Worm (Caenorhabditis elegans) whole organism, L1 larva: ENCODE measurements around the gene nid-1.
A peak's percentile ranks its signal among the peaks of the same experiment; 100 is the strongest.

ENCODE experiments used
- C16A3.4 ChIP-seq: fragments of 150-350 bp; optimal IDR thresholded peaks from 2 replicates; lab custom pipeline; 2014; ENCODE audit warnings: missing biosample characterization, missing genetic modification characterization
- C34B4.2 ChIP-seq: sonication (generic microtip); optimal IDR thresholded peaks from 2 replicates; lab custom pipeline; 2017; ENCODE audit warnings: mild to moderate bottlenecking, missing genetic modification characterization, missing compliant biosample characterization
- Y116A8C.19 ChIP-seq: sonication (generic microtip); optimal IDR thresholded peaks from 2 replicates; lab custom pipeline; 2016; ENCODE audit warnings: missing compliant biosample characterization, missing genetic modification characterization, borderline replicate concordance
- alr-1 ChIP-seq: fragments of 200-800 bp; sonication (Bioruptor generic); optimal IDR thresholded peaks from 2 replicates; lab custom pipeline; 2018; ENCODE audit warnings: borderline replicate concordance, mild to moderate bottlenecking, missing genetic modification characterization, missing compliant biosample characterization
- aly-2 ChIP-seq: fragments of 150-350 bp; optimal IDR thresholded peaks from 2 replicates; lab custom pipeline; 2014; ENCODE audit warnings: missing biosample characterization, missing genetic modification characterization
- ama-1 ChIP-seq: fragments of 150-350 bp; optimal IDR thresholded peaks from 2 replicates; lab custom pipeline; 2014
- blmp-1 ChIP-seq: fragments of 150-350 bp; optimal IDR thresholded peaks from 2 replicates; lab custom pipeline; 2014; ENCODE audit warnings: missing biosample characterization, missing genetic modification characterization
- ceh-63 ChIP-seq: fragments of 200-800 bp; sonication (Bioruptor generic); optimal IDR thresholded peaks from 2 replicates; lab custom pipeline; 2018; ENCODE audit warnings: mild to moderate bottlenecking, missing genetic modification characterization, missing compliant biosample characterization
- ceh-82 ChIP-seq, 3 experiments: fragments of 150-350 bp in 1 of 3; sonication (generic microtip) in 2 of 3; optimal IDR thresholded peaks; 2 replicates each; lab custom pipeline; 2014 to 2017; ENCODE audit warnings: missing biosample characterization in 3 of 3, missing genetic modification characterization in 3 of 3
- ces-1 ChIP-seq: fragments of 150-350 bp; optimal IDR thresholded peaks from 2 replicates; lab custom pipeline; 2014; ENCODE audit warnings: missing biosample characterization, missing genetic modification reagents, missing genetic modification characterization
- dpl-1 ChIP-seq, 3 experiments: fragments of 150-350 bp in 2 of 3; sonication (generic microtip) in 1 of 3; optimal IDR thresholded peaks; 2 replicates each; lab custom pipeline; 2014 to 2017; ENCODE audit warnings: missing biosample characterization in 3 of 3, missing genetic modification characterization in 3 of 3, missing genetic modification reagents in 3 of 3
- efl-1 ChIP-seq, 4 experiments: fragments of 150-350 bp; optimal IDR thresholded peaks in 3 of 4; peaks in 1 of 4; 1 replicate in 1 of 4; 2 replicates in 3 of 4; lab custom pipeline; 2014; ENCODE audit warnings: missing biosample characterization in 2 of 4, missing genetic modification characterization in 2 of 4, missing genetic modification reagents in 2 of 4
- efl-3 ChIP-seq: fragments of 200-800 bp; sonication (Bioruptor generic); optimal IDR thresholded peaks from 2 replicates; lab custom pipeline; 2018; ENCODE audit warnings: mild to moderate bottlenecking, missing genetic modification characterization, missing compliant biosample characterization
- elt-2 ChIP-seq: sonication (generic microtip); optimal IDR thresholded peaks from 2 replicates; lab custom pipeline; 2016; ENCODE audit warnings: missing genetic modification characterization, mild to moderate bottlenecking, inconsistent platforms, missing compliant biosample characterization, missing genetic modification reagents
- elt-3 ChIP-seq, 6 experiments: fragments of 150-350 bp in 1 of 6; sonication (generic microtip); optimal IDR thresholded peaks; 2 replicates each; lab custom pipeline; 2017 to 2018; ENCODE audit warnings: missing biosample characterization in 6 of 6, missing genetic modification characterization in 6 of 6, inconsistent platforms in 1 of 6
- ets-5 ChIP-seq: fragments of 200-800 bp; sonication (Bioruptor generic); IDR thresholded peaks from 2 replicates; pipeline ENCODE4 v1.3.6; 2022; ENCODE audit warnings: missing genetic modification characterization, missing compliant biosample characterization
- fkh-10 ChIP-seq: sonication (generic microtip); optimal IDR thresholded peaks from 2 replicates; lab custom pipeline; 2017; ENCODE audit warnings: missing biosample characterization, missing genetic modification reagents, missing genetic modification characterization
- fkh-4 ChIP-seq: sonication (generic microtip); optimal IDR thresholded peaks from 2 replicates; lab custom pipeline; 2016; ENCODE audit warnings: missing compliant biosample characterization, missing genetic modification characterization, borderline replicate concordance
- fos-1 ChIP-seq: fragments of 150-350 bp; optimal IDR thresholded peaks from 2 replicates; lab custom pipeline; 2014; ENCODE audit warnings: missing biosample characterization, missing genetic modification characterization
- grh-1 ChIP-seq: fragments of 200-800 bp; sonication (Bioruptor generic); IDR thresholded peaks from 2 replicates; pipeline ENCODE4 v1.3.6; 2022; ENCODE audit warnings: missing genetic modification reagents, missing genetic modification characterization, missing compliant biosample characterization
- hlh-17 ChIP-seq: fragments of 200-800 bp; sonication (Bioruptor generic); optimal IDR thresholded peaks from 2 replicates; lab custom pipeline; 2018; ENCODE audit warnings: missing genetic modification characterization, mild to moderate bottlenecking, missing compliant biosample characterization, moderate library complexity, borderline replicate concordance
- hlh-4 ChIP-seq: sonication (generic microtip); optimal IDR thresholded peaks from 2 replicates; lab custom pipeline; 2016; ENCODE audit warnings: mild to moderate bottlenecking, missing genetic modification characterization, missing compliant biosample characterization
- hpl-2 ChIP-seq: fragments of 150-350 bp; optimal IDR thresholded peaks from 2 replicates; lab custom pipeline; 2014; ENCODE audit warnings: missing biosample characterization, missing genetic modification reagents, missing genetic modification characterization
- irx-1 ChIP-seq: sonication (generic microtip); optimal IDR thresholded peaks from 2 replicates; lab custom pipeline; 2016; ENCODE audit warnings: missing genetic modification characterization, missing compliant biosample characterization
- jun-1 ChIP-seq: fragments of 150-350 bp; optimal IDR thresholded peaks from 2 replicates; lab custom pipeline; 2014; ENCODE audit warnings: missing biosample characterization, missing genetic modification reagents, missing genetic modification characterization
- lin-13 ChIP-seq: fragments of 150-350 bp; optimal IDR thresholded peaks from 2 replicates; lab custom pipeline; 2014; ENCODE audit warnings: missing biosample characterization, missing genetic modification reagents, missing genetic modification characterization
- lin-15B ChIP-seq: fragments of 150-350 bp; sonication (generic microtip); optimal IDR thresholded peaks from 3 replicates; lab custom pipeline; 2014; ENCODE audit warnings: missing biosample characterization, missing genetic modification characterization
- lin-39 ChIP-seq: fragments of 150-350 bp; optimal IDR thresholded peaks from 2 replicates; lab custom pipeline; 2014; ENCODE audit warnings: missing biosample characterization, missing genetic modification reagents, missing genetic modification characterization
- lir-3 ChIP-seq: sonication (generic microtip); optimal IDR thresholded peaks from 2 replicates; lab custom pipeline; 2016; ENCODE audit warnings: mild to moderate bottlenecking, missing genetic modification characterization, moderate library complexity, missing compliant biosample characterization; ENCODE audit not compliant: poor library complexity
- lsy-2 ChIP-seq, 2 experiments: fragments of 150-350 bp; optimal IDR thresholded peaks; 2 replicates each; lab custom pipeline; 2014; ENCODE audit warnings: missing biosample characterization in 2 of 2, missing genetic modification characterization in 2 of 2
- mep-1 ChIP-seq: fragments of 150-350 bp; optimal IDR thresholded peaks from 2 replicates; lab custom pipeline; 2014; ENCODE audit warnings: missing biosample characterization, missing genetic modification characterization
- nhr-11 ChIP-seq: fragments of 150-350 bp; optimal IDR thresholded peaks from 2 replicates; lab custom pipeline; 2014; ENCODE audit warnings: missing biosample characterization, missing genetic modification characterization
- nhr-12 ChIP-seq: sonication (generic microtip); optimal IDR thresholded peaks from 2 replicates; lab custom pipeline; 2017; ENCODE audit warnings: missing biosample characterization, missing genetic modification characterization
- nhr-19 ChIP-seq: fragments of 200-800 bp; sonication (Bioruptor generic); conservative IDR thresholded peaks from 2 replicates; pipeline ENCODE4 v1.3.6; 2022; ENCODE audit warnings: missing genetic modification characterization, missing compliant biosample characterization
- nhr-237 ChIP-seq: fragments of 150-350 bp; optimal IDR thresholded peaks from 2 replicates; lab custom pipeline; 2014; ENCODE audit warnings: missing biosample characterization, missing genetic modification characterization
- nhr-47 ChIP-seq: sonication (generic microtip); optimal IDR thresholded peaks from 2 replicates; lab custom pipeline; 2016; ENCODE audit warnings: mild to moderate bottlenecking, missing genetic modification characterization, moderate library complexity, missing compliant biosample characterization
- nhr-71 ChIP-seq: sonication (generic microtip); optimal IDR thresholded peaks from 2 replicates; lab custom pipeline; 2016; ENCODE audit warnings: mild to moderate bottlenecking, missing genetic modification characterization, moderate library complexity, missing compliant biosample characterization
- nhr-76 ChIP-seq: sonication (generic microtip); optimal IDR thresholded peaks from 2 replicates; lab custom pipeline; 2017; ENCODE audit warnings: missing biosample characterization, missing genetic modification characterization
- nhr-77 ChIP-seq: fragments of 150-350 bp; optimal IDR thresholded peaks from 2 replicates; lab custom pipeline; 2014; ENCODE audit warnings: missing biosample characterization, missing genetic modification characterization
- nhr-84 ChIP-seq: sonication (generic microtip); optimal IDR thresholded peaks from 2 replicates; lab custom pipeline; 2017; ENCODE audit warnings: missing biosample characterization, missing genetic modification characterization
- nhr-90 ChIP-seq: sonication (generic microtip); optimal IDR thresholded peaks from 2 replicates; lab custom pipeline; 2016; ENCODE audit warnings: mild to moderate bottlenecking, missing genetic modification characterization, missing compliant biosample characterization; ENCODE audit not compliant: poor library complexity
- pax-3 ChIP-seq: fragments of 200-800 bp; sonication (Bioruptor generic); optimal IDR thresholded peaks from 2 replicates; lab custom pipeline; 2018; ENCODE audit warnings: mild to moderate bottlenecking, missing genetic modification characterization, moderate library complexity, missing compliant biosample characterization
- pqm-1 ChIP-seq: sonication (generic microtip); optimal IDR thresholded peaks from 3 replicates; lab custom pipeline; 2017; ENCODE audit warnings: missing biosample characterization, missing genetic modification characterization
- rnt-1 ChIP-seq: sonication (generic microtip); optimal IDR thresholded peaks from 2 replicates; lab custom pipeline; 2016; ENCODE audit warnings: mild to moderate bottlenecking, missing genetic modification characterization, moderate library complexity, missing compliant biosample characterization
- snpc-4 ChIP-seq: fragments of 150-350 bp; optimal IDR thresholded peaks from 2 replicates; lab custom pipeline; 2014; ENCODE audit warnings: missing biosample characterization, missing genetic modification characterization
- sup-37 ChIP-seq: fragments of 200-800 bp; sonication (Bioruptor generic); optimal IDR thresholded peaks from 2 replicates; lab custom pipeline; 2018; ENCODE audit warnings: mild to moderate bottlenecking, missing genetic modification characterization, missing compliant biosample characterization
- swsn-7 ChIP-seq: sonication (generic microtip); optimal IDR thresholded peaks from 2 replicates; lab custom pipeline; 2016; ENCODE audit warnings: missing genetic modification characterization, missing compliant biosample characterization
- unc-30 ChIP-seq: sonication (generic microtip); optimal IDR thresholded peaks from 2 replicates; lab custom pipeline; 2017; ENCODE audit warnings: missing biosample characterization, missing genetic modification characterization
- unc-98 ChIP-seq: fragments of 200-800 bp; sonication (Bioruptor generic); IDR thresholded peaks from 2 replicates; pipeline ENCODE4 v1.3.6; 2022; ENCODE audit warnings: missing genetic modification characterization, missing compliant biosample characterization
- zag-1 ChIP-seq: fragments of 150-350 bp; optimal IDR thresholded peaks from 2 replicates; lab custom pipeline; 2014; ENCODE audit warnings: missing biosample characterization, missing genetic modification characterization
- zip-4 ChIP-seq: fragments of 200-800 bp; sonication (Bioruptor generic); optimal IDR thresholded peaks from 2 replicates; lab custom pipeline; 2018; ENCODE audit warnings: mild to moderate bottlenecking, missing genetic modification characterization, moderate library complexity, missing compliant biosample characterization
- ztf-11 ChIP-seq, 2 experiments: sonication (generic microtip); optimal IDR thresholded peaks; 2 replicates each; lab custom pipeline; 2016 to 2017; ENCODE audit warnings: missing genetic modification characterization in 2 of 2, missing biosample characterization in 1 of 2, missing compliant biosample characterization in 1 of 2
- ztf-4 ChIP-seq: fragments of 150-350 bp; optimal IDR thresholded peaks from 2 replicates; lab custom pipeline; 2014; ENCODE audit warnings: missing biosample characterization, missing genetic modification characterization

The nid-1 gene

ce11 chrV:12952287-12952686, 42.4 kb downstream of the nid-1 start, which contains the start of gene pqn-68 (continued):
- TF ChIP-seq nhr-12 (tag; lab: Kevin White, UChicago) = no peak
- TF ChIP-seq mep-1 (tag; lab: Kevin White, UChicago) = no peak
- peak; percentile 30 to 41 for TF ChIP-seq efl-1 (optimal IDR thresholded peaks at IDR 0.05; lab: Kevin White, UChicago)
- peak in 1 of 2 experiments; percentile 18 for TF ChIP-seq efl-1 (GFP tag; optimal IDR thresholded peaks at IDR 0.05 in 1 of 2; lab: Kevin White, UChicago)
- no peak for TF ChIP-seq hlh-17
- peak; percentile 30 for TF ChIP-seq nhr-71 (tag; lab: Kevin White, UChicago)
- TF ChIP-seq nhr-11 = no peak
- no peak for TF ChIP-seq ztf-4 (tag; lab: Kevin White, UChicago)
- TF ChIP-seq zip-4 (GFP tag; lab: Kevin White, UChicago) = no peak
- TF ChIP-seq nhr-76 (tag; lab: Kevin White, UChicago) = no peak
- no peak for TF ChIP-seq elt-3 (tag; optimal IDR thresholded peaks at IDR 0.05; lab: Kevin White, UChicago)
- no peak for TF ChIP-seq ets-5 (GFP tag; lab: Robert Waterston, UW)
- no peak for TF ChIP-seq sup-37 (GFP tag; lab: Kevin White, UChicago)
- peak; percentile 26 to 56 for TF ChIP-seq lsy-2 (tag; optimal IDR thresholded peaks at IDR 0.05; lab: Kevin White, UChicago)
- no peak for TF ChIP-seq lin-15B (tag; lab: Kevin White, UChicago)
- no peak for TF ChIP-seq grh-1
- no peak for TF ChIP-seq ceh-63 (GFP tag; lab: Kevin White, UChicago)
- no peak for TF ChIP-seq ztf-11 (tag; optimal IDR thresholded peaks at IDR 0.05; lab: Kevin White, UChicago)
- no peak for TF ChIP-seq fos-1 (tag; lab: Kevin White, UChicago)
- no peak for TF ChIP-seq alr-1 (tag; lab: Kevin White, UChicago)
- TF ChIP-seq elt-2 (tag; lab: Kevin White, UChicago) = no peak
- no peak for TF ChIP-seq nhr-84 (tag; lab: Kevin White, UChicago)
- TF ChIP-seq unc-98 = no peak
- peak in 1 of 3 experiments; percentile 12 for TF ChIP-seq ceh-82 (tag; optimal IDR thresholded peaks at IDR 0.05; lab: Kevin White, UChicago)
- TF ChIP-seq zag-1 (tag; lab: Kevin White, UChicago) = no peak
- TF ChIP-seq nhr-90 = no peak
- no peak for TF ChIP-seq irx-1 (tag; lab: Kevin White, UChicago)
- TF ChIP-seq lin-13 (GFP tag; lab: Kevin White, UChicago) = no peak
- TF ChIP-seq pax-3 (tag; lab: Kevin White, UChicago) = no peak
- TF ChIP-seq jun-1 = no peak
- TF ChIP-seq C34B4.2 (tag; lab: Kevin White, UChicago) = no peak
- peak; percentile 28 for TF ChIP-seq blmp-1 (tag; lab: Kevin White, UChicago)
- no peak for TF ChIP-seq snpc-4 (tag; lab: Kevin White, UChicago)
- no peak for TF ChIP-seq hlh-4 (tag; lab: Kevin White, UChicago)
- TF ChIP-seq nhr-19 (GFP tag; lab: Robert Waterston, UW) = no peak
- peak; percentile 15 for TF ChIP-seq nhr-47 (tag; lab: Kevin White, UChicago)
- no peak for TF ChIP-seq pqm-1 (tag; lab: Kevin White, UChicago)
- peak; percentile 1 for TF ChIP-seq swsn-7 (tag; lab: Kevin White, UChicago)
- TF ChIP-seq aly-2 (tag; lab: Kevin White, UChicago) = no peak
- TF ChIP-seq rnt-1 (tag; lab: Kevin White, UChicago) = peak; percentile 49
- peak in 2 of 3 experiments; percentile 24 to 66 for TF ChIP-seq dpl-1 (GFP tag; optimal IDR thresholded peaks at IDR 0.05; lab: Kevin White, UChicago)
- no peak for TF ChIP-seq efl-3 (GFP tag; lab: Kevin White, UChicago)
- TF ChIP-seq C16A3.4 (tag; lab: Kevin White, UChicago) = peak; percentile 2
- no peak for TF ChIP-seq ama-1 (lab: Kevin White, UChicago)
- no peak for TF ChIP-seq nhr-77 (tag; lab: Kevin White, UChicago)
- TF ChIP-seq fkh-10 = no peak
- TF ChIP-seq lin-39 (tag; lab: Kevin White, UChicago) = no peak
- no peak for TF ChIP-seq ces-1 (GFP tag; lab: Kevin White, UChicago)
- no peak for TF ChIP-seq hpl-2
- no peak for TF ChIP-seq lir-3 (tag; lab: Kevin White, UChicago)
- TF ChIP-seq nhr-237 (tag; lab: Kevin White, UChicago) = no peak
- TF ChIP-seq fkh-4 (tag; lab: Kevin White, UChicago) = no peak
- TF ChIP-seq unc-30 = no peak
- TF ChIP-seq Y116A8C.19 (tag; lab: Kevin White, UChicago) = no peak
